Fruit fly (Drosophila melanogaster): ENCODE data around the gene lmgA.

dm6 chr2L:8576496-8577000 lies 48.1 kb upstream of the lmgA start:
- TF ChIP-seq psq (optimal IDR thresholded peaks at IDR 0.05) (no peak), Myc (optimal IDR thresholded peaks at IDR 0.05) (no peak)
